Fruit fly (Drosophila melanogaster): Measurements from ENCODE around the gene CG3191.

Gene CG3191

DNA sequence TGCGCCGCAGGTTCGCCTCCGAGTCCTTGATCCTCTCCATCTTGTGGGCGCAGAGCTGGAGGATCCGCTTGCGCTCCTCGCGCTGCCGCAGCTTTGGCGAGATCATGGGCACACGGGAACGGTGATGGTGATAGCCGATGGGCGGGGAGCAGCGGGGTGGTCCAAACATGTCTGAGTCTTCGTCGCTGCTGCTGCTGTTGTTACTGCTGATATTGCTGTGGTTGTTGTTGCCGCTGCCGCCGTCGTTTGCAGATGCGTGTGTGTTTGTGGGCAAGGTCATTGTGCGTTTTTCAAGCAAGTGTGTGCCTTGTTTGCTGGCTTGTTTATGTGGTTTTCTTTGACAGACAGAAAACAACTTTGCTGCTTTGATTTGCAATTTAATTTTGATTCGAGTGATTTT lies 40.6 kb upstream of the CG3191 start:
- TF ChIP-seq ovo (GFP tag; optimal IDR thresholded peaks at IDR 0.05) (no peak), cic (GFP tag; optimal IDR thresholded peaks at IDR 0.05) (no peak), toe (GFP tag; optimal IDR thresholded peaks at IDR 0.05) (no peak), CG33017 (tag; optimal IDR thresholded peaks at IDR 0.05) (no peak), tj (GFP tag; optimal IDR thresholded peaks at IDR 0.05) (no peak), kay (GFP tag; ENCODE audit: borderline replicate concordance) (no peak), CG1620 (GFP tag; optimal IDR thresholded peaks at IDR 0.05) (no peak), pad (GFP tag; optimal IDR thresholded peaks at IDR 0.05) (no peak), CG7101 (tag; optimal IDR thresholded peaks at IDR 0.05) (no peak), CG7045 (GFP tag; optimal IDR thresholded peaks at IDR 0.05) (no peak), Crg-1 (GFP tag; optimal IDR thresholded peaks at IDR 0.05) (no peak), CG12768 (GFP tag; optimal IDR thresholded peaks at IDR 0.05) (no peak), Hr96 (GFP tag; optimal IDR thresholded peaks at IDR 0.05) (no peak), CG5204 (GFP tag; optimal IDR thresholded peaks at IDR 0.05) (no peak)

DNA sequence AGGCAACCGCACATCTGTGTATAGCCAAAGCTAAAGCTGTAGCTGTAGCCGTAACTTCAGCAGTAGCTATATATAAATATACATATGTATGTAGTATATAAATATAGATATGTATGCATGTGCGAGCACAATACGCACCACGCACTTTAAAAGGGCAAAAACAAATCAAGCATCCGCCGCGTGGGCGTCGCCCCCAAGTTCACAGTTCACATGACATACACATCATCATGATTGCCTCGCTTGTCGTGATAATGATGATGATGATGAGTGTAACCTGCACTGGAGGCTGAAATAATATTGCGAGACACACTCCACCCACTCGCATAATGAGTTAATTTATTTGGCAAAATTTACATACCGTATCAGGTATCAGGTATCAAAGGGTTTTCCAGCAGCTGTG lies 39.2 kb upstream of the CG3191 start:
- TF ChIP-seq CG7101 (tag; optimal IDR thresholded peaks at IDR 0.05) (no peak), tj (GFP tag; optimal IDR thresholded peaks at IDR 0.05) (no peak), cic (GFP tag; optimal IDR thresholded peaks at IDR 0.05) (no peak), pad (GFP tag; optimal IDR thresholded peaks at IDR 0.05) (no peak), CG11617 (GFP tag; optimal IDR thresholded peaks at IDR 0.05) (no peak), CG1620 (GFP tag; optimal IDR thresholded peaks at IDR 0.05) (no peak), CG12768 (GFP tag; optimal IDR thresholded peaks at IDR 0.05) (no peak), Crg-1 (GFP tag; optimal IDR thresholded peaks at IDR 0.05) (no peak), cnc (optimal IDR thresholded peaks at IDR 0.05) (no peak), bab1 (GFP tag; optimal IDR thresholded peaks at IDR 0.05) (no peak), CG7045 (GFP tag; optimal IDR thresholded peaks at IDR 0.05) (no peak), CG33017 (tag; optimal IDR thresholded peaks at IDR 0.05) (no peak), CG14711 (tag; optimal IDR thresholded peaks at IDR 0.05) (no peak), CG5204 (GFP tag; optimal IDR thresholded peaks at IDR 0.05) (no peak)

DNA sequence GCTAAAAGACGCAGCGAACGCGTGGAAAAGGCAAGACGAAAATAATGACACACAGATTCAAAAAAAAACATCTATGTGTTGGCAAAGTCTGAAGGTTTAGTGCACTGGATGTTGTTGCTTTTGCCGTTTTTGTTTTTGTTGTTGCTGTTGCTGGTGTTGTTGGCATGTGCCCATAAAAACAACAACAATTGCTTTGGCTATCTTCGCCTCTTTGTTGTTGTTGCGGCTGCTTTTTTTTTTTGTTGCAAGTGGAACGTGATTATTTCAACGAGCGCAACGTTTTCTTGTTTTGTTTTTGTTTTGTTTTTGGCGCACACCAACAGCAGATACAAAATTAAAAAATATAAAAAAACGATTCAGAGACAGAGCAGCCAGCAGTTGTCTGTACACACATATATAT lies 37.3 kb upstream of the CG3191 start:
- TF ChIP-seq bab1 (GFP tag; optimal IDR thresholded peaks at IDR 0.05) (peak; percentile 23), tj (GFP tag; optimal IDR thresholded peaks at IDR 0.05) (peak; percentile 22), CG5204 (GFP tag; optimal IDR thresholded peaks at IDR 0.05) (no peak)

DNA sequence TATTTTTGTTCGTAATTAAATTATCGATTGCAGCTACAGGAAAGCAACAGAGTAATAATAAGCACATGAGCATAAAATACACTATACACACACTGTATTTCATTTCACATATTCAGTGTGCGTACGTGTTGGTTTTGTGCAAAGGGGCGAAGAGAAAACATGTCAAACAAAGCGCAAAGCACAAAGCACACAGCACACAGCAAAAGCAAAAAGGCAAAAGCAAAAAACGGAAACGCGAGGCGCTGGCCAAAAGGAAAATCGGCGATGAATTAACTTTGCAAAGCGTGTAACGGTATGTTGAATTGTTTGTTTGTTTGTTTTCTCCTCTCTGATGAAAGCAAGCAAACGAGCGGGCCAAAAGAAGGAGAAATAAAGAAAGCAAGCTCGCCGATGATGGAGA lies 36.5 kb upstream of the CG3191 start:
- no peak for TF ChIP-seq Mnt (GFP tag; optimal IDR thresholded peaks at IDR 0.05)
- TF ChIP-seq tj (GFP tag; optimal IDR thresholded peaks at IDR 0.05): no peak
- TF ChIP-seq CG7045 (GFP tag; optimal IDR thresholded peaks at IDR 0.05): no peak
- TF ChIP-seq Hr96 (GFP tag; optimal IDR thresholded peaks at IDR 0.05): no peak
- no peak for TF ChIP-seq CG12768 (GFP tag; optimal IDR thresholded peaks at IDR 0.05)
- no peak for TF ChIP-seq CG14711 (tag; optimal IDR thresholded peaks at IDR 0.05)
- no peak for TF ChIP-seq CG11617 (GFP tag; optimal IDR thresholded peaks at IDR 0.05)
- no peak for TF ChIP-seq CG1620 (GFP tag; optimal IDR thresholded peaks at IDR 0.05)
- TF ChIP-seq toe (GFP tag; optimal IDR thresholded peaks at IDR 0.05): no peak

DNA sequence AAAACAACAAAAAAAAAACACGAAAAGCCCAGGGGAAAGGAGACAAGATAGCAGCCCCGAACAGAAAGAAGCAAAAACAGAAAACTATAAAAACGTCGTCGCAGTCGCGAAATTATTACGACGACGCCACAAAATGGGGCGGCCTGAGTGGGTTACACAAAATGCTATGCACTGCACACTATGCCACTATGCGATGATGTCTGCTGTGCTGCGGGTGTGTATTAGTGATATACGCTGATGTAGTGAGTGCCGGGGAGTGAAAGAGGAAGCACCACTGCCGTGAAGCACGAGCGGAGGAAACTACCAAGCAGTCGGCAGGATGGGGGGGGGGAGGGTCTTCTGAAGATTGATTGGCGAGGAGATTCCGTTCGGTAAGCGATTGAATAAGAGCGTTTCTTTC lies 35.2 kb upstream of the CG3191 start:
- TF ChIP-seq CG1620 (GFP tag; optimal IDR thresholded peaks at IDR 0.05) (no peak), tj (GFP tag; optimal IDR thresholded peaks at IDR 0.05) (peak; percentile 32)

DNA sequence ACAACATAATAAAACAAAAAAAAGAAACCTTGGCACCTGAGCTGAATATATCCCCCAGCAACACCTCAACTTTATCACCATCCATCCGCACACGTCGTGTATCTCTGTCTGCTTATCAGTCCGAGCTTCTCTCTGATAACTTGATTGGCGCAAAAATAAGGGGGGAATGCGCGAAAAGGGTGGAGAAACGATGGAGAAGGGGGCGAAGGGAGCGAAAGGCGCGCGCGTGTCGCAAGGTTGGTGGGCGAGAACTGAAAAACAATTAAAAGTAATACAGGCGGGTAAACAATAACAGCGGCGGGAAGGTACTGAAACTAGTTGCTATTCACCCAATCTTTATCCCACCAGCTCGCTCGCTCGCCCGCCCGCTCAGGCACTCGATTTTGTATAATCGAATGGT lies 34.5 kb upstream of the CG3191 start:
- TF ChIP-seq Mnt (GFP tag; optimal IDR thresholded peaks at IDR 0.05) (peak; percentile 79), cic (GFP tag; optimal IDR thresholded peaks at IDR 0.05) (peak; percentile 62), CG33017 (tag; optimal IDR thresholded peaks at IDR 0.05) (no peak), pad (GFP tag; optimal IDR thresholded peaks at IDR 0.05) (peak; percentile 11)

DNA sequence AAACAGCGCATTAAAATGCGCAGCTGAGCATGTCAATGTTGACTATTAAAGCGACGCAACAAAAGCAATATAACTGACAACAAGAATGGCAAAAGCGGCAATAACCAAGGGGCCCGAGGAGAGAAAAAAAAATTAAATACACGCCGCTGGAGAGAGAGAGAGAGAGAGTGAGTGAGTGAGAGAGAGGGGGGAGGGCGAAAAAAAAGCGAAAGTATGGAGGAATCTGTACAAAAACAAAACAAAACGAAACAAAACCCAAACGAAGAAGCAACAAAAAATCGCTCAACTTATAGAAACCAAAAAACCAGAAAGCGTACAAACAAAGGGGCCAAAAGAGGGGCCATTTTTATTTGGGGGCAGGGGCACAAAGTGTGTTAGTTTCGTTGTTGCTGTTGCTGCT lies 31.7 kb upstream of the CG3191 start:
- TF ChIP-seq cic (GFP tag; optimal IDR thresholded peaks at IDR 0.05) (no peak), ovo (GFP tag; optimal IDR thresholded peaks at IDR 0.05) (no peak), CG33017 (tag; optimal IDR thresholded peaks at IDR 0.05) (no peak), pad (GFP tag; optimal IDR thresholded peaks at IDR 0.05) (no peak), kay (GFP tag; ENCODE audit: borderline replicate concordance) (no peak), tj (GFP tag; optimal IDR thresholded peaks at IDR 0.05) (no peak), CG7101 (tag; optimal IDR thresholded peaks at IDR 0.05) (no peak), CG7045 (GFP tag; optimal IDR thresholded peaks at IDR 0.05) (no peak), CG12768 (GFP tag; optimal IDR thresholded peaks at IDR 0.05) (no peak), CG5204 (GFP tag; optimal IDR thresholded peaks at IDR 0.05) (no peak), bab1 (GFP tag; optimal IDR thresholded peaks at IDR 0.05) (no peak), toe (GFP tag; optimal IDR thresholded peaks at IDR 0.05) (no peak), cnc (optimal IDR thresholded peaks at IDR 0.05) (no peak), Crg-1 (GFP tag; optimal IDR thresholded peaks at IDR 0.05) (no peak), CG1620 (GFP tag; optimal IDR thresholded peaks at IDR 0.05) (no peak), Mnt (GFP tag; optimal IDR thresholded peaks at IDR 0.05) (no peak), Hr96 (GFP tag; optimal IDR thresholded peaks at IDR 0.05) (no peak), CG14711 (tag; optimal IDR thresholded peaks at IDR 0.05) (no peak), CG11617 (GFP tag; optimal IDR thresholded peaks at IDR 0.05) (no peak), Clk (GFP tag; optimal IDR thresholded peaks at IDR 0.05) (no peak)
